Fruit fly (Drosophila melanogaster) whole organism: Measurements from ENCODE around the gene Targ2.

Experiments
- pan ChIP-seq: fragments of >200 bp; optimal IDR thresholded peaks from 2 replicates; lab custom pipeline; 2017
- psq ChIP-seq: fragments of >200 bp; optimal IDR thresholded peaks from 2 replicates; lab custom pipeline; 2017

dm6 chr3L:21194392-21194925 lies 8.6 kb downstream of the Targ2 start:
- TF ChIP-seq psq (lab: Kevin White, UChicago) = no peak
- no peak for TF ChIP-seq pan (lab: Kevin White, UChicago)
